Worm (Caenorhabditis elegans) whole organism, early embryonic: ENCODE data around the gene nsph-4.1.

ENCODE experiments used
- F13C5.2 ChIP-seq: sonication (generic microtip); optimal IDR thresholded peaks from 2 replicates; lab custom pipeline; 2017; ENCODE audit warnings: mild to moderate bottlenecking, missing genetic modification characterization, inconsistent platforms, missing compliant biosample characterization
- ama-1 ChIP-seq: fragments of 150-350 bp; optimal IDR thresholded peaks from 2 replicates; lab custom pipeline; 2014
- ceh-13 ChIP-seq: fragments of 200-800 bp; sonication (Bioruptor generic); optimal IDR thresholded peaks from 2 replicates; lab custom pipeline; 2018; ENCODE audit warnings: mild to moderate bottlenecking, missing genetic modification characterization, missing compliant biosample characterization
- ceh-36 ChIP-seq: sonication (generic microtip); optimal IDR thresholded peaks from 2 replicates; lab custom pipeline; 2016; ENCODE audit warnings: missing genetic modification characterization, inconsistent platforms, missing compliant biosample characterization
- ets-7 ChIP-seq: sonication (generic microtip); optimal IDR thresholded peaks from 2 replicates; lab custom pipeline; 2016; ENCODE audit warnings: missing genotype, missing genetic modification characterization, missing compliant biosample characterization
- flt-1 ChIP-seq: fragments of 200-800 bp; sonication (Bioruptor generic); IDR thresholded peaks from 2 replicates; pipeline ENCODE4 v1.3.6; 2022; ENCODE audit warnings: missing genetic modification characterization, missing compliant biosample characterization
- hnd-1 ChIP-seq: sonication (generic microtip); optimal IDR thresholded peaks from 2 replicates; lab custom pipeline; 2016; ENCODE audit warnings: missing genetic modification characterization, missing compliant biosample characterization
- tbx-11 ChIP-seq: fragments of 200-800 bp; sonication (Bioruptor generic); IDR thresholded peaks from 2 replicates; pipeline ENCODE4 v1.3.6; 2022; ENCODE audit warnings: missing genetic modification characterization, missing compliant biosample characterization
- tbx-37 ChIP-seq: fragments of 200-800 bp; sonication (Bioruptor generic); conservative IDR thresholded peaks from 2 replicates; pipeline ENCODE4 v1.3.6; 2022; ENCODE audit warnings: missing genetic modification reagents, missing genetic modification characterization, missing compliant biosample characterization

ce11 chrIV:5215092-5215491 is 11.6 kb upstream of the nsph-4.1 start, which contains the start of gene Y59E9AL.4:
- TF ChIP-seq flt-1 (GFP tag; lab: Robert Waterston, UW) (no peak), ama-1 (lab: Kevin White, UChicago) (no peak), ceh-36 (no peak), tbx-11 (no peak), F13C5.2 (tag; lab: Kevin White, UChicago) (no peak), ets-7 (no peak), ceh-13 (GFP tag; lab: Kevin White, UChicago) (no peak), hnd-1 (tag; lab: Kevin White, UChicago) (no peak), tbx-37 (GFP tag; lab: Robert Waterston, UW) (no peak)
